Fruit fly (Drosophila melanogaster) whole organism, embryonic: ENCODE measurements around the gene CG16854.

Source experiments
- ATbp ChIP-seq: fragments of 200-800 bp; sonication (Bioruptor generic); optimal IDR thresholded peaks from 2 replicates; lab custom pipeline; 2017; ENCODE audit warnings: missing biosample characterization, mild to moderate bottlenecking, missing genetic modification characterization, missing genetic modification reagents
- CG10267 ChIP-seq: fragments of 200-800 bp; sonication (Bioruptor generic); optimal IDR thresholded peaks from 2 replicates; lab custom pipeline; 2018; ENCODE audit warnings: missing biosample characterization, mild to moderate bottlenecking, missing genetic modification characterization, moderate library complexity
- CG11560 ChIP-seq: fragments of 200-800 bp; sonication (Bioruptor generic); IDR thresholded peaks from 3 replicates; pipeline ENCODE4 v1.3.6; 2022; ENCODE audit warnings: missing biosample characterization, missing genetic modification characterization
- CG1529 ChIP-seq: fragments of 200-800 bp; sonication (Bioruptor generic); optimal IDR thresholded peaks from 3 replicates; lab custom pipeline; 2018; ENCODE audit warnings: missing biosample characterization, missing genetic modification characterization
- CG2116 ChIP-seq: fragments of 200-800 bp; sonication (Bioruptor generic); optimal IDR thresholded peaks from 3 replicates; lab custom pipeline; 2018; ENCODE audit warnings: missing biosample characterization, mild to moderate bottlenecking, missing genetic modification characterization
- CG2889 ChIP-seq: fragments of 200-800 bp; sonication (Bioruptor generic); IDR thresholded peaks from 3 replicates; pipeline ENCODE4 v1.3.6; 2022; ENCODE audit warnings: missing biosample characterization, missing genetic modification characterization
- CG3065 ChIP-seq: fragments of 200-800 bp; sonication (Bioruptor generic); optimal IDR thresholded peaks from 2 replicates; lab custom pipeline; 2016; ENCODE audit warnings: missing biosample characterization, missing genetic modification characterization
- CG3281 ChIP-seq: fragments of 200-800 bp; sonication (Bioruptor generic); optimal IDR thresholded peaks from 3 replicates; lab custom pipeline; 2017; ENCODE audit warnings: missing biosample characterization, mild to moderate bottlenecking, missing genetic modification characterization
- CG4617 ChIP-seq: fragments of 200-800 bp; sonication (Bioruptor generic); optimal IDR thresholded peaks from 3 replicates; lab custom pipeline; 2016; ENCODE audit warnings: missing biosample characterization, missing genetic modification characterization, borderline replicate concordance
- CG4707 ChIP-seq: fragments of 200-800 bp; sonication (Bioruptor generic); optimal IDR thresholded peaks from 2 replicates; lab custom pipeline; 2018; ENCODE audit warnings: missing biosample characterization, mild to moderate bottlenecking, missing genetic modification characterization, moderate library complexity
- CG6175 ChIP-seq: fragments of 200-800 bp; sonication (Bioruptor generic); IDR thresholded peaks from 3 replicates; pipeline ENCODE4 v1.3.6; 2022; ENCODE audit warnings: missing biosample characterization, missing genetic modification characterization
- CG6272 ChIP-seq: fragments of 200-800 bp; sonication (Bioruptor generic); IDR thresholded peaks from 2 replicates; pipeline ENCODE4 v1.3.6; 2022; ENCODE audit warnings: missing biosample characterization, missing genetic modification characterization
- CG6791 ChIP-seq: fragments of 200-800 bp; sonication (Bioruptor generic); IDR thresholded peaks from 3 replicates; pipeline ENCODE4 v1.3.6; 2022; ENCODE audit warnings: missing biosample characterization, missing genetic modification characterization; ENCODE audit not compliant: partially characterized antibody
- CG7271 ChIP-seq: fragments of 200-800 bp; sonication (Bioruptor generic); optimal IDR thresholded peaks from 2 replicates; lab custom pipeline; 2018; ENCODE audit warnings: missing biosample characterization, mild to moderate bottlenecking, missing genetic modification characterization, moderate library complexity
- CG7839 ChIP-seq: fragments of 200-800 bp; sonication (Bioruptor generic); optimal IDR thresholded peaks from 3 replicates; lab custom pipeline; 2018; ENCODE audit warnings: missing biosample characterization, mild to moderate bottlenecking, missing genetic modification characterization, moderate library complexity
- CG7928 ChIP-seq: fragments of 200-800 bp; sonication (Bioruptor generic); optimal IDR thresholded peaks from 2 replicates; lab custom pipeline; 2017; ENCODE audit warnings: missing biosample characterization, mild to moderate bottlenecking, missing genetic modification characterization
- CrebB ChIP-seq: fragments of 200-800 bp; sonication (Bioruptor generic); optimal IDR thresholded peaks from 3 replicates; lab custom pipeline; 2018; ENCODE audit warnings: missing biosample characterization, mild to moderate bottlenecking, missing genetic modification characterization
- H15 ChIP-seq: fragments of 200-800 bp; sonication (Bioruptor generic); IDR thresholded peaks from 3 replicates; pipeline ENCODE4 v1.3.6; 2022; ENCODE audit warnings: missing biosample characterization, missing genetic modification characterization
- Hmr ChIP-seq: fragments of 200-800 bp; sonication (Bioruptor generic); optimal IDR thresholded peaks from 3 replicates; lab custom pipeline; 2017; ENCODE audit warnings: mild to moderate bottlenecking, missing biosample characterization, missing genetic modification reagents, missing genetic modification characterization
- Hr39 ChIP-seq: fragments of >200 bp; optimal IDR thresholded peaks from 2 replicates; lab custom pipeline; 2017
- Hr78 ChIP-seq, 2 experiments: fragments of 200-800 bp in 1 of 2; fragments of >200 bp in 1 of 2; sonication (Bioruptor generic) in 1 of 2; optimal IDR thresholded peaks; 2 replicates each; lab custom pipeline; 2017 to 2019; ENCODE audit warnings: missing biosample characterization in 2 of 2, missing genetic modification characterization in 2 of 2, mild to moderate bottlenecking in 1 of 2, moderate library complexity in 1 of 2
- Lim3 ChIP-seq: fragments of 200-800 bp; sonication (Bioruptor generic); IDR thresholded peaks from 2 replicates; pipeline ENCODE4 v1.3.6; 2022; ENCODE audit warnings: missing biosample characterization, missing genetic modification characterization
- Opbp ChIP-seq: fragments of 200-800 bp; sonication (Bioruptor generic); IDR thresholded peaks from 3 replicates; pipeline ENCODE4 v1.3.6; 2022; ENCODE audit warnings: missing biosample characterization, missing genetic modification characterization; ENCODE audit not compliant: partially characterized antibody
- Sox102F ChIP-seq: fragments of 200-800 bp; sonication (Bioruptor generic); optimal IDR thresholded peaks from 2 replicates; lab custom pipeline; 2018; ENCODE audit warnings: missing biosample characterization, mild to moderate bottlenecking, missing genetic modification characterization, moderate library complexity
- Tbp ChIP-seq: fragments of >200 bp; optimal IDR thresholded peaks from 2 replicates; lab custom pipeline; 2018; ENCODE audit warnings: missing biosample characterization, missing genetic modification characterization
- btn ChIP-seq: fragments of 200-800 bp; sonication (Bioruptor generic); optimal IDR thresholded peaks from 2 replicates; lab custom pipeline; 2016; ENCODE audit warnings: missing biosample characterization, missing genetic modification characterization
- cad ChIP-seq: fragments of >200 bp; optimal IDR thresholded peaks from 2 replicates; lab custom pipeline; 2017; ENCODE audit warnings: missing biosample characterization, missing genetic modification characterization
- caup ChIP-seq: fragments of 200-800 bp; sonication (Bioruptor generic); optimal IDR thresholded peaks from 3 replicates; lab custom pipeline; 2017; ENCODE audit warnings: missing biosample characterization, mild to moderate bottlenecking, missing genetic modification characterization, moderate library complexity; ENCODE audit not compliant: severe bottlenecking
- chif ChIP-seq, 2 experiments: fragments of 200-800 bp; sonication (Bioruptor generic); optimal IDR thresholded peaks; 3 replicates each; lab custom pipeline; 2016; ENCODE audit warnings: missing biosample characterization in 2 of 2, missing genetic modification characterization in 2 of 2
- croc ChIP-seq: fragments of 200-800 bp; sonication (Bioruptor generic); conservative IDR thresholded peaks from 3 replicates; pipeline ENCODE4 v1.3.6; 2022; ENCODE audit warnings: missing biosample characterization, missing genetic modification characterization
- emc ChIP-seq: fragments of 200-800 bp; sonication (Bioruptor generic); optimal IDR thresholded peaks from 2 replicates; lab custom pipeline; 2016; ENCODE audit warnings: missing biosample characterization, missing genetic modification characterization
- fd102C ChIP-seq: fragments of 200-800 bp; sonication (Bioruptor generic); optimal IDR thresholded peaks from 2 replicates; lab custom pipeline; 2018; ENCODE audit warnings: missing biosample characterization, mild to moderate bottlenecking, missing genetic modification characterization, moderate library complexity
- gcm2 ChIP-seq: fragments of 200-800 bp; sonication (Bioruptor generic); optimal IDR thresholded peaks from 2 replicates; lab custom pipeline; 2016; ENCODE audit warnings: missing biosample characterization, missing genetic modification characterization
- gt ChIP-seq: fragments of 200-800 bp; sonication (Bioruptor generic); IDR thresholded peaks from 2 replicates; pipeline ENCODE4 v1.3.6; 2022; ENCODE audit warnings: missing biosample characterization, missing genetic modification characterization
- jigr1 ChIP-seq: fragments of 200-800 bp; sonication (Bioruptor generic); IDR thresholded peaks from 3 replicates; pipeline ENCODE4 v1.3.6; 2022; ENCODE audit warnings: missing biosample characterization, missing genetic modification characterization
- lbe ChIP-seq: fragments of 200-800 bp; sonication (Bioruptor generic); optimal IDR thresholded peaks from 2 replicates; lab custom pipeline; 2016; ENCODE audit warnings: missing biosample characterization, mild to moderate bottlenecking, missing genetic modification characterization
- lmd ChIP-seq: fragments of 200-800 bp; sonication (Bioruptor generic); IDR thresholded peaks from 2 replicates; pipeline ENCODE4 v1.3.6; 2022; ENCODE audit warnings: missing biosample characterization, missing genetic modification characterization
- prd ChIP-seq, 3 experiments: fragments of >200 bp in 2 of 3; fragments of 200-800 bp in 1 of 3; sonication (Bioruptor generic) in 1 of 3; optimal IDR thresholded peaks in 2 of 3; IDR thresholded peaks in 1 of 3; 2 replicates in 2 of 3; 3 replicates in 1 of 3; pipeline versions ENCODE4 v1.3.6 to Lab custom; 2017 to 2022; ENCODE audit warnings: missing biosample characterization in 1 of 3, missing genetic modification characterization in 1 of 3
- pzg ChIP-seq: fragments of 200-800 bp; sonication (Bioruptor generic); optimal IDR thresholded peaks from 3 replicates; lab custom pipeline; 2018; ENCODE audit warnings: missing biosample characterization, mild to moderate bottlenecking, missing genetic modification characterization, moderate library complexity
- ranshi ChIP-seq: fragments of 200-800 bp; sonication (Bioruptor generic); IDR thresholded peaks from 2 replicates; pipeline ENCODE4 v1.3.6; 2022; ENCODE audit warnings: missing biosample characterization, missing genetic modification characterization
- seq ChIP-seq: fragments of 200-800 bp; sonication (Bioruptor generic); IDR thresholded peaks from 2 replicates; pipeline ENCODE4 v1.3.6; 2022; ENCODE audit warnings: missing biosample characterization, missing genetic modification characterization
- shn ChIP-seq: fragments of 200-800 bp; sonication (Bioruptor generic); optimal IDR thresholded peaks from 3 replicates; lab custom pipeline; 2016; ENCODE audit warnings: missing biosample characterization, missing genetic modification characterization
- ssp ChIP-seq: fragments of 200-800 bp; sonication (Bioruptor generic); IDR thresholded peaks from 2 replicates; pipeline ENCODE4 v1.3.6; 2022; ENCODE audit warnings: missing biosample characterization, missing genetic modification characterization
- sug ChIP-seq: fragments of 200-800 bp; optimal IDR thresholded peaks from 2 replicates; lab custom pipeline; 2019; ENCODE audit warnings: missing biosample characterization, mild to moderate bottlenecking, missing genetic modification characterization, moderate library complexity
- vfl ChIP-seq: fragments of 200-800 bp; sonication (Bioruptor generic); optimal IDR thresholded peaks from 2 replicates; lab custom pipeline; 2016; ENCODE audit warnings: missing biosample characterization, missing genetic modification characterization
- zen ChIP-seq: fragments of 200-800 bp; sonication (Bioruptor generic); optimal IDR thresholded peaks from 3 replicates; lab custom pipeline; 2018; ENCODE audit warnings: missing biosample characterization, mild to moderate bottlenecking, missing genetic modification characterization, moderate library complexity

Gene CG16854

dm6 chr2L:11075114-11075513 lies 11.4 kb upstream of the CG16854 start, which contains the start of gene CG43725:
Gene CG43725 (plus strand): TSS chr2L:11075513.
- TF ChIP-seq Opbp (GFP tag; lab: Robert Waterston, UW), result no peak
- TF ChIP-seq CG7271, result peak; percentile 7
- peak; percentile 94 for TF ChIP-seq cad (GFP tag; lab: Kevin White, UChicago)
- TF ChIP-seq gcm2 (GFP tag; lab: Kevin White, UChicago), result no peak
- TF ChIP-seq vfl (GFP tag; lab: Kevin White, UChicago), result no peak
- peak; percentile 86 for TF ChIP-seq zen

DNA sequence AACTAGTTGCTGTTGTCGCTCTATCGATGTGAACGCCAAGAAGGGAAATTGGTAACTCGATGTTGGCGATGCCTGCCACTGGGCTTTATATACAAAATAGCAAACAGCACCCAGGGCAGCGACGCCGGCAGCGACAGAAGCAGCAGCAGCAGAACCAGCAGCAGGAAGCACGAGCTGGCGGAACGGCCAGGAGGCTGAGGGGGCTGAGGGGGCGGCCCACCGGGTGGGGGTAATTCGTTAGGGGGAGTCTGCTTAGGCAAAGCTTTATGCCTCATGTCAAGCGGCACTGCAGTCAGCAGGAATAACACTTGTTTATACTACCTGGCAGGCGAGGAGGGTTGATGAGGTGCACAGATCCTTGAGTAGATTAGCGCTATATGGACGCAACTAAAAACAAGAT lies 5.2 kb upstream of the CG16854 start, which contains the start of gene AstC:
Gene AstC (minus strand): TSS at position 63 of the 400 bp plus-strand sequence.
- TF ChIP-seq CG6272 (no peak), CG2889 (GFP tag; lab: Robert Waterston, UW) (0 out of 3 replicates have a peak, but pooled peaks have one; percentile 31), gt (no peak), Tbp (no peak), ssp (no peak), CG4617 (GFP tag; lab: Kevin White, UChicago) (no peak), chif (GFP tag; optimal IDR thresholded peaks at IDR 0.05; lab: Kevin White, UChicago) (no peak), Sox102F (GFP tag; lab: Kevin White, UChicago) (no peak), shn (GFP tag; lab: Kevin White, UChicago) (no peak), sug (tag; lab: Kevin White, UChicago) (no peak), CG11560 (0 out of 3 replicates have a peak, but pooled peaks have one; percentile 16), lmd (GFP tag; lab: Robert Waterston, UW) (0 out of 2 replicates have a peak, but pooled peaks have one; percentile 6), CG3281 (GFP tag; lab: Kevin White, UChicago) (no peak), jigr1 (GFP tag; lab: Robert Waterston, UW) (0 out of 3 replicates have a peak, but pooled peaks have one; percentile 6), H15 (0 out of 3 replicates have a peak, but pooled peaks have one; percentile 24), CG2116 (GFP tag; lab: Kevin White, UChicago) (no peak), CG3065 (GFP tag; lab: Kevin White, UChicago) (no peak), croc (GFP tag; lab: Robert Waterston, UW) (no peak), Lim3 (no peak), CG6791 (GFP tag; lab: Robert Waterston, UW) (no peak), CG6175 (GFP tag; lab: Robert Waterston, UW) (0 out of 3 replicates have a peak, but pooled peaks have one; percentile 14), lbe (GFP tag; lab: Kevin White, UChicago) (no peak), CG7928 (GFP tag; lab: Kevin White, UChicago) (no peak), Hr39 (lab: Kevin White, UChicago) (peak; percentile 51), fd102C (no peak), CG10267 (tag; lab: Kevin White, UChicago) (no peak), btn (no peak), prd (optimal IDR thresholded peaks at IDR 0.05; lab: Kevin White, UChicago) (no peak), prd (GFP tag; IDR thresholded peaks at IDR 0.05; lab: Robert Waterston, UW) (no peak), seq (GFP tag; lab: Robert Waterston, UW) (no peak), pzg (GFP tag; lab: Kevin White, UChicago) (no peak), CrebB (tag; lab: Kevin White, UChicago) (no peak), ranshi (GFP tag; lab: Robert Waterston, UW) (no peak), ATbp (no peak), CG4707 (GFP tag; lab: Kevin White, UChicago) (no peak), emc (no peak), CG7839 (tag; lab: Kevin White, UChicago) (no peak), Hmr (GFP tag; lab: Kevin White, UChicago) (no peak), caup (GFP tag; lab: Kevin White, UChicago) (no peak), Hr78 (GFP tag; optimal IDR thresholded peaks at IDR 0.05; lab: Kevin White, UChicago) (no peak), CG1529 (GFP tag; lab: Kevin White, UChicago) (no peak)
